Fruit fly (Drosophila melanogaster): ENCODE measurements around the gene CG31323.

The CG31323 gene

dm6 chr3R:26130586-26130985, 40.1 kb upstream of the CG31323 start (continued):
- TF ChIP-seq CG2875 (GFP tag; optimal IDR thresholded peaks at IDR 0.05) (peak; percentile 11), CG17612 (GFP tag; IDR thresholded peaks at IDR 0.05) (peak; percentile 38; the same call in 1 of the 2 replicates), CG13123 (GFP tag; optimal IDR thresholded peaks at IDR 0.05) (peak; percentile 25), Tbp (GFP tag; optimal IDR thresholded peaks at IDR 0.05) (no peak), CG11695 (GFP tag; IDR thresholded peaks at IDR 0.05) (peak; percentile 46; the same call in 2 of the 3 replicates), CG33557 (GFP tag; optimal IDR thresholded peaks at IDR 0.05) (peak; percentile 56), Nf-YC (tag; optimal IDR thresholded peaks at IDR 0.05) (peak; percentile 7), CG10366 (GFP tag; IDR thresholded peaks at IDR 0.05) (peak; percentile 16; the same call in 1 of the 2 replicates), Bgb (GFP tag; IDR thresholded peaks at IDR 0.05; ENCODE audit: partially characterized antibody) (no peak), toy (GFP tag; IDR thresholded peaks at IDR 0.05) (no peak), slou (GFP tag; optimal IDR thresholded peaks at IDR 0.05) (peak; percentile 17), CG16863 (GFP tag; optimal IDR thresholded peaks at IDR 0.05) (peak; percentile 45), Fer1 (GFP tag; optimal IDR thresholded peaks at IDR 0.05) (peak; percentile 30), Xrp1 (GFP tag; IDR thresholded peaks at IDR 0.05) (peak; percentile 66), insv (GFP tag; optimal IDR thresholded peaks at IDR 0.05) (no peak), CG2202 (tag; optimal IDR thresholded peaks at IDR 0.05) (peak; percentile 42), aop (GFP tag; IDR thresholded peaks at IDR 0.05) (0 out of 2 replicates have a peak, but pooled peaks have one; percentile 35), Ets65A (GFP tag) (peak; percentile 90), Hey (tag; optimal IDR thresholded peaks at IDR 0.05) (no peak), CG6254 (GFP tag; optimal IDR thresholded peaks at IDR 0.05) (peak; percentile 24), bab2 (GFP tag; optimal IDR thresholded peaks at IDR 0.05) (peak; percentile 27), CG6813 (GFP tag; optimal IDR thresholded peaks at IDR 0.05) (peak; percentile 43), ara (GFP tag; IDR thresholded peaks at IDR 0.05) (peak; percentile 62; the same call in 1 of the 2 replicates), CG17328 (GFP tag; IDR thresholded peaks at IDR 0.05) (peak; percentile 45; the same call in 1 of the 2 replicates), CG4854 (GFP tag; optimal IDR thresholded peaks at IDR 0.05) (peak; percentile 47), bsh (GFP tag; optimal IDR thresholded peaks at IDR 0.05) (peak in 1 of 2 experiments; percentile 63), gce (GFP tag; IDR thresholded peaks at IDR 0.05) (peak; percentile 67; the same call in 1 of the 3 replicates), unpg (GFP tag; optimal IDR thresholded peaks at IDR 0.05) (peak; percentile 33), sens-2 (GFP tag; IDR thresholded peaks at IDR 0.05) (0 out of 2 replicates have a peak, but pooled peaks have one; percentile 38), CG10431 (GFP tag; optimal IDR thresholded peaks at IDR 0.05) (peak; percentile 10), CG14014 (GFP tag; IDR thresholded peaks at IDR 0.05) (peak; percentile 72; the same call in 1 of the 2 replicates), CG7556 (GFP tag; optimal IDR thresholded peaks at IDR 0.05) (peak; percentile 2), Asciz (GFP tag; optimal IDR thresholded peaks at IDR 0.05) (peak; percentile 61), CG12219 (GFP tag; optimal IDR thresholded peaks at IDR 0.05) (peak; percentile 40), MTF-1 (GFP tag; optimal IDR thresholded peaks at IDR 0.05; ENCODE audit: borderline replicate concordance) (peak; percentile 41), B-H1 (GFP tag; IDR thresholded peaks at IDR 0.05) (peak; percentile 39), NC2β (GFP tag; optimal IDR thresholded peaks at IDR 0.05) (peak; percentile 14), CG6654 (GFP tag; optimal IDR thresholded peaks at IDR 0.05) (no peak), sc (optimal IDR thresholded peaks at IDR 0.05) (no peak), sc (GFP tag; optimal IDR thresholded peaks at IDR 0.05) (peak; percentile 40), CG14441 (GFP tag; IDR thresholded peaks at IDR 0.05) (no peak), CG34224 (GFP tag; IDR thresholded peaks at IDR 0.05; ENCODE audit: partially characterized antibody) (no peak), Pdp1 (GFP tag; optimal IDR thresholded peaks at IDR 0.05) (peak; percentile 1 to 36), CG5245 (GFP tag; optimal IDR thresholded peaks at IDR 0.05) (no peak), eve (GFP tag; optimal IDR thresholded peaks at IDR 0.05) (peak in 1 of 2 experiments; percentile 65), CG33213 (GFP tag; optimal IDR thresholded peaks at IDR 0.05) (peak; percentile 70), CG12236 (GFP tag; optimal IDR thresholded peaks at IDR 0.05) (peak; percentile 20), CrebB (tag; optimal IDR thresholded peaks at IDR 0.05) (peak; percentile 9), Rx (GFP tag; IDR thresholded peaks at IDR 0.05) (no peak), CG12659 (GFP tag; optimal IDR thresholded peaks at IDR 0.05) (peak; percentile 25), CG12104 (GFP tag; optimal IDR thresholded peaks at IDR 0.05) (peak; percentile 1)
